Fruit fly (Drosophila melanogaster) whole organism, embryonic: Measurements from ENCODE around the gene CG5104.

Source experiments
- Ada2b ChIP-seq: fragments of 200-800 bp; sonication (Bioruptor generic); IDR thresholded peaks from 2 replicates; pipeline ENCODE4 v1.3.6; 2022; ENCODE audit warnings: missing biosample characterization, missing genetic modification characterization
- CG10543 ChIP-seq: fragments of 200-800 bp; sonication (Bioruptor generic); optimal IDR thresholded peaks from 3 replicates; lab custom pipeline; 2017; ENCODE audit warnings: missing biosample characterization, mild to moderate bottlenecking, missing genetic modification characterization, moderate library complexity
- CG11504 ChIP-seq: fragments of 200-800 bp; sonication (Bioruptor generic); optimal IDR thresholded peaks from 3 replicates; lab custom pipeline; 2019; ENCODE audit warnings: missing biosample characterization, mild to moderate bottlenecking, missing genetic modification characterization, moderate library complexity
- CG12942 ChIP-seq: fragments of 200-800 bp; sonication (Bioruptor generic); optimal IDR thresholded peaks from 3 replicates; lab custom pipeline; 2016; ENCODE audit warnings: missing biosample characterization, missing genetic modification characterization
- CG14441 ChIP-seq: fragments of 200-800 bp; sonication (Bioruptor generic); IDR thresholded peaks from 2 replicates; pipeline ENCODE4 v1.3.6; 2022; ENCODE audit warnings: missing biosample characterization, missing genetic modification characterization
- CG15011 ChIP-seq: fragments of 200-800 bp; sonication (Bioruptor generic); optimal IDR thresholded peaks from 3 replicates; lab custom pipeline; 2018; ENCODE audit warnings: missing biosample characterization, mild to moderate bottlenecking, missing genetic modification characterization
- CG15073 ChIP-seq: fragments of 200-800 bp; sonication (Bioruptor generic); optimal IDR thresholded peaks from 2 replicates; lab custom pipeline; 2016; ENCODE audit warnings: missing biosample characterization, missing genetic modification characterization
- CG15269 ChIP-seq: fragments of 200-800 bp; sonication (Bioruptor generic); optimal IDR thresholded peaks from 2 replicates; lab custom pipeline; 2018; ENCODE audit warnings: missing biosample characterization, mild to moderate bottlenecking, missing genetic modification characterization, moderate library complexity
- CG17359 ChIP-seq: fragments of 200-800 bp; sonication (Bioruptor generic); optimal IDR thresholded peaks from 3 replicates; lab custom pipeline; 2018; ENCODE audit warnings: missing biosample characterization, mild to moderate bottlenecking, missing genetic modification characterization, moderate library complexity
- CG2129 ChIP-seq: fragments of 200-800 bp; sonication (Bioruptor generic); IDR thresholded peaks from 2 replicates; pipeline ENCODE4 v1.3.6; 2022; ENCODE audit warnings: missing biosample characterization, missing genetic modification characterization; ENCODE audit not compliant: partially characterized antibody
- CG3726 ChIP-seq: fragments of 200-800 bp; sonication (Bioruptor generic); IDR thresholded peaks from 3 replicates; pipeline ENCODE4, ENCODE4 v1.3.6; 2022; ENCODE audit warnings: missing biosample characterization, missing genetic modification characterization
- CG3847 ChIP-seq: fragments of 200-800 bp; sonication (Bioruptor generic); IDR thresholded peaks from 2 replicates; pipeline ENCODE4 v1.3.6; 2022; ENCODE audit warnings: missing biosample characterization, missing genetic modification characterization
- CG7963 ChIP-seq: fragments of 200-800 bp; sonication (Bioruptor generic); IDR thresholded peaks from 3 replicates; pipeline ENCODE4 v1.3.6; 2022; ENCODE audit warnings: missing biosample characterization, missing genetic modification characterization; ENCODE audit not compliant: partially characterized antibody
- CG7987 ChIP-seq: fragments of 200-800 bp; sonication (Bioruptor generic); optimal IDR thresholded peaks from 2 replicates; lab custom pipeline; 2018; ENCODE audit warnings: missing biosample characterization, mild to moderate bottlenecking, missing genetic modification characterization, moderate library complexity
- CHES-1-like ChIP-seq: fragments of 200-800 bp; sonication (Bioruptor generic); optimal IDR thresholded peaks from 2 replicates; lab custom pipeline; 2016; ENCODE audit warnings: missing biosample characterization, missing genetic modification characterization
- D19A ChIP-seq: fragments of 200-800 bp; optimal IDR thresholded peaks from 3 replicates; lab custom pipeline; 2019; ENCODE audit warnings: missing biosample characterization, mild to moderate bottlenecking, missing genetic modification characterization, moderate library complexity
- E2f2 ChIP-seq: fragments of 200-800 bp; sonication (Bioruptor generic); IDR thresholded peaks from 2 replicates; pipeline ENCODE4 v1.3.6; 2022; ENCODE audit warnings: missing biosample characterization, missing genetic modification characterization
- Hr39 ChIP-seq: fragments of >200 bp; optimal IDR thresholded peaks from 2 replicates; lab custom pipeline; 2017
- Hr51 ChIP-seq, 2 experiments: fragments of 200-800 bp; sonication (Bioruptor generic); optimal IDR thresholded peaks; 2 replicates in 1 of 2; 3 replicates in 1 of 2; lab custom pipeline; 2016 to 2018; ENCODE audit warnings: missing biosample characterization in 2 of 2, missing genetic modification characterization in 2 of 2, mild to moderate bottlenecking in 1 of 2, moderate library complexity in 1 of 2
- Hr78 ChIP-seq, 2 experiments: fragments of 200-800 bp in 1 of 2; fragments of >200 bp in 1 of 2; sonication (Bioruptor generic) in 1 of 2; optimal IDR thresholded peaks; 2 replicates each; lab custom pipeline; 2017 to 2019; ENCODE audit warnings: missing biosample characterization in 2 of 2, missing genetic modification characterization in 2 of 2, mild to moderate bottlenecking in 1 of 2, moderate library complexity in 1 of 2
- MBD-R2 ChIP-seq: fragments of 200-800 bp; sonication (Bioruptor generic); IDR thresholded peaks from 2 replicates; pipeline ENCODE4 v1.3.6; 2022; ENCODE audit warnings: missing biosample characterization, missing genetic modification characterization
- Med ChIP-seq: fragments of 200-800 bp; sonication (Bioruptor generic); peaks from one replicate; lab custom pipeline; 2016; ENCODE audit warnings: missing biosample characterization, missing genetic modification characterization, mild to moderate bottlenecking, inconsistent platforms, moderate library complexity
- Ravus ChIP-seq: fragments of 200-800 bp; sonication (Bioruptor generic); IDR thresholded peaks from 2 replicates; pipeline ENCODE4 v1.3.6; 2022; ENCODE audit warnings: missing biosample characterization, missing genetic modification characterization
- Trl ChIP-seq, 3 experiments: fragments of >200 bp in 2 of 3; fragments of 200-800 bp in 1 of 3; sonication (Bioruptor generic) in 1 of 3; optimal IDR thresholded peaks; 2 replicates in 1 of 3; 3 replicates in 2 of 3; lab custom pipeline; 2016 to 2017; ENCODE audit warnings: missing biosample characterization in 1 of 3, missing genetic modification characterization in 1 of 3
- bowl ChIP-seq: fragments of 200-800 bp; sonication (Bioruptor generic); IDR thresholded peaks from 2 replicates; pipeline ENCODE4 v1.3.6; 2022; ENCODE audit warnings: missing biosample characterization, missing genetic modification characterization
- ewg ChIP-seq: fragments of 200-800 bp; sonication (Bioruptor generic); optimal IDR thresholded peaks from 3 replicates; lab custom pipeline; 2017; ENCODE audit warnings: mild to moderate bottlenecking, missing biosample characterization, missing genetic modification reagents, missing genetic modification characterization
- grn ChIP-seq: fragments of 200-800 bp; sonication (Bioruptor generic); optimal IDR thresholded peaks from 3 replicates; lab custom pipeline; 2017; ENCODE audit warnings: missing biosample characterization, missing genetic modification characterization
- gsb-n ChIP-seq: fragments of 200-800 bp; sonication (Bioruptor generic); optimal IDR thresholded peaks from 3 replicates; lab custom pipeline; 2018; ENCODE audit warnings: missing biosample characterization, mild to moderate bottlenecking, missing genetic modification characterization
- gt ChIP-seq: fragments of 200-800 bp; sonication (Bioruptor generic); IDR thresholded peaks from 2 replicates; pipeline ENCODE4 v1.3.6; 2022; ENCODE audit warnings: missing biosample characterization, missing genetic modification characterization
- ham ChIP-seq: fragments of 200-800 bp; sonication (Bioruptor generic); IDR thresholded peaks from 2 replicates; pipeline ENCODE4 v1.3.6; 2022; ENCODE audit warnings: missing biosample characterization, missing genetic modification characterization
- knrl ChIP-seq: fragments of 200-800 bp; sonication (Bioruptor generic); IDR thresholded peaks from 3 replicates; pipeline ENCODE4 v1.3.6; 2022; ENCODE audit warnings: missing biosample characterization, missing genetic modification characterization; ENCODE audit not compliant: partially characterized antibody
- mld ChIP-seq: fragments of 200-800 bp; sonication (Bioruptor generic); IDR thresholded peaks from 3 replicates; pipeline ENCODE4 v1.3.6; 2022; ENCODE audit warnings: missing biosample characterization, missing genetic modification characterization; ENCODE audit not compliant: partially characterized antibody
- nerfin-2 ChIP-seq: fragments of 200-800 bp; sonication (Bioruptor generic); IDR thresholded peaks from 2 replicates; pipeline ENCODE4 v1.3.6; 2022; ENCODE audit warnings: missing biosample characterization, missing genetic modification characterization; ENCODE audit not compliant: partially characterized antibody
- nom ChIP-seq: fragments of 200-800 bp; sonication (Bioruptor generic); optimal IDR thresholded peaks from 2 replicates; lab custom pipeline; 2017; ENCODE audit warnings: missing biosample characterization, missing genetic modification characterization, mild to moderate bottlenecking, moderate library complexity, missing genetic modification reagents
- pfk ChIP-seq: fragments of 200-800 bp; sonication (Bioruptor generic); optimal IDR thresholded peaks from 2 replicates; lab custom pipeline; 2018; ENCODE audit warnings: missing biosample characterization, mild to moderate bottlenecking, missing genetic modification characterization, moderate library complexity
- phol ChIP-seq: fragments of 200-800 bp; sonication (Bioruptor generic); optimal IDR thresholded peaks from 3 replicates; lab custom pipeline; 2018; ENCODE audit warnings: missing biosample characterization, mild to moderate bottlenecking, missing genetic modification characterization, moderate library complexity
- sens ChIP-seq: fragments of 200-800 bp; sonication (Bioruptor generic); peaks from one replicate; lab custom pipeline; 2016; ENCODE audit warnings: missing biosample characterization, missing genetic modification characterization
- slou ChIP-seq: fragments of 200-800 bp; sonication (Bioruptor generic); optimal IDR thresholded peaks from 3 replicates; lab custom pipeline; 2016; ENCODE audit warnings: missing biosample characterization, missing genetic modification characterization
- stwl ChIP-seq: fragments of 200-800 bp; sonication (Bioruptor generic); optimal IDR thresholded peaks from 3 replicates; lab custom pipeline; 2018; ENCODE audit warnings: missing biosample characterization, mild to moderate bottlenecking, missing genetic modification characterization, moderate library complexity
- tap ChIP-seq: fragments of 200-800 bp; optimal IDR thresholded peaks from 3 replicates; lab custom pipeline; 2019; ENCODE audit warnings: missing biosample characterization, mild to moderate bottlenecking, missing genetic modification characterization, moderate library complexity
- tgo ChIP-seq: fragments of 200-800 bp; sonication (Bioruptor generic); IDR thresholded peaks from 3 replicates; pipeline ENCODE4 v1.3.6; 2022; ENCODE audit warnings: missing biosample characterization, missing genetic modification characterization
- unc-4 ChIP-seq: fragments of 200-800 bp; sonication (Bioruptor generic); IDR thresholded peaks from 2 replicates; pipeline ENCODE4 v1.3.6; 2022; ENCODE audit warnings: missing biosample characterization, missing genetic modification characterization; ENCODE audit not compliant: partially characterized antibody
- yki ChIP-seq: fragments of >200 bp; optimal IDR thresholded peaks from 3 replicates; lab custom pipeline; 2018
- z ChIP-seq: fragments of 200-800 bp; sonication (Bioruptor generic); IDR thresholded peaks from 3 replicates; pipeline ENCODE4 v1.3.6; 2022; ENCODE audit warnings: missing biosample characterization, missing genetic modification characterization
- zen ChIP-seq: fragments of 200-800 bp; sonication (Bioruptor generic); optimal IDR thresholded peaks from 3 replicates; lab custom pipeline; 2018; ENCODE audit warnings: missing biosample characterization, mild to moderate bottlenecking, missing genetic modification characterization, moderate library complexity

The CG5104 gene

DNA sequence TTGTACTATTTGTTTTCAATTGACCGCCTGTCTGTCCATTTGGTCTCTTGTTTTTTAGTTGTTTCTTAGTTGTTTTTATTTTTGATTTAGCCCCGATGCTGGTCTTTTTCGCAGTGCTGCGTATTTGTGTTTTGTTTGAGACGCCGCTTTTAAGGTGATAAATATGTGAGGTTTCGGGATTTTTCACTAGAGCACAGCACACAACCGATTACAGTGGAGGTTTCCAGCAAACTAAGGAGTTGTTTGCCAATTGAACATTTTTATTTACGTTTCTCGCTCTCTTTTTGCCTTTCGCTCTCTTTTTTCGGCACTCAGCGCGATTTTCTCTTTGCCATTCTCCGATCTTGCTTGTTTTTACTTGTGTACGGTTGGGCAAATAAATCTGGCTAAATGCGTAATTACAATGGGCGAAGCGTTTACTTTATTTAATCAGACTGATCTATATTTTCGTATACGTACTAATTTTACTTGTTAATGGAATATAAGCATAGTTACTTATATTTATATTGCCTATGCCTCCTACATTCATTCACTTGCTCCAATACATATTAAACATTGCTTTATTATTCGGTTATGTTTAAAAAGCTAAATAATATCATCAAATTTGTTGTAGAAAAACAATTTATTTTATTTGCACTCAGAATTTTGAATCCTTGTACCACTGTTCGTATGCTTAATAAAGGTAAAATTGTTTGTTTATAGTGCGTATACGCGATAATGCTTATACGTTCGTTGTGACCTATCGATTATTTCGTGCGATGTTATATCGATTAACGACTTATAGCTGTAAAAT is 19.6 kb downstream of the CG5104 start, which contains the start of gene Rcd2 (continued):
- TF ChIP-seq CG10543 (GFP tag; lab: Kevin White, UChicago) (peak; percentile 93), mld (GFP tag; lab: Robert Waterston, UW) (peak; percentile 79), Hr39 (lab: Kevin White, UChicago) (no peak), gt (GFP tag; lab: Robert Waterston, UW) (no peak), CHES-1-like (GFP tag; lab: Kevin White, UChicago) (peak; percentile 56), CG14441 (GFP tag; lab: Robert Waterston, UW) (peak; percentile 80), CG17359 (tag; lab: Kevin White, UChicago) (peak; percentile 84), Hr51 (GFP tag; optimal IDR thresholded peaks at IDR 0.05; lab: Kevin White, UChicago) (peak in 1 of 2 experiments; percentile 95), Trl (optimal IDR thresholded peaks at IDR 0.05; lab: Kevin White, UChicago) (peak; percentile 62 to 94), Trl (GFP tag; optimal IDR thresholded peaks at IDR 0.05; lab: Kevin White, UChicago) (peak; percentile 36), tap (tag; lab: Kevin White, UChicago) (peak; percentile 82), gsb-n (peak; percentile 56), tgo (peak; percentile 82), CG7987 (GFP tag; lab: Kevin White, UChicago) (peak; percentile 63), CG3726 (GFP tag; lab: Robert Waterston, UW) (no peak), CG2129 (GFP tag; lab: Robert Waterston, UW) (peak; percentile 64; the same call in 1 of the 2 replicates), bowl (no peak), CG15269 (tag; lab: Kevin White, UChicago) (peak; percentile 91), Ada2b (GFP tag; lab: Robert Waterston, UW) (peak; percentile 66), D19A (tag; lab: Kevin White, UChicago) (peak; percentile 80), Ravus (GFP tag; lab: Robert Waterston, UW) (peak; percentile 15; the same call in 1 of the 2 replicates), ham (no peak)

DNA sequence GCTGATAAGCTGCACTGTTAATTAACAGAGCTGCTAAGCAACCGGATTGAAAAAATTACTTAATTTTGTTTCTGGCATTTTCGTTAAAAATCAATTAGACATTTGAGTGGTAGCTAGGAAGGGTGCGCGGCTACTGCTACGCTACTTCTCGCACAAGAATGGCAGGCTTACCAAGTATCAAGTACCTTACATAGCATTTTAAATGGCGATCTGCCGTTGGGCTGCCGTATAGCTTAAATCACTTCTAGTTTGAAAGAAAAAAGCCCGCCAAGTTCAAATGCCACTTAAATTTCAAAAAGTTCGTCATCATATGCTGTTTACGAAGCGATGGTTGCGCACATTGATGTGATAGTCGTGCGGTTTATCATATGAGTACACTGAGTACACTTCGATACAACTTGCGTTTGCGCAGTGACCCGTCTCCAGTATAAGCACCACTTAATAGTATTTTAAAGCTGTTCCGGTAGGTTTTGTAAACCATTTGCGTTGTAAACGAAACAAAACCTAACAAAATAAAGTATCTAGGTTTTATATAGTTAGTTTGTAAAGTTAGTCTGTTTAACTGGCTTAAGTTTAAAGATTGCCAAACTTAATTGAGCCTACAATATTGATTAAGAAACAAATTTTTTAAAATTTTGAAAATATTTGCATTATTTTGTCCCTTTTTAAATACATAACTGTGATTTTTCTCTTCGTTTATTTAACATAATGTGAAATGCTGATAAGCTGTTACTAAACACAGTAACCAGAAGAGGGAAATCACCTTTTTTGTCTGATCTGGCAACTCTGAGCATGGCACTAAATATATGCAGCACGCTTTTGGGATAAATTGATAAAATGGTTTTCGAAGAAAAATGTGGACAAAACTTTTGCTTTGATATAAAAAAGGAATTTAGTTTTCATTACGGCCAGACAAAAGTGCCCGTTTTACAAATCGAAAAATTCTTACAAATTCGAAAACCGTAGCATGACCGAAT is 20.5 kb downstream of the CG5104 start:
- TF ChIP-seq CG11504 (tag; lab: Kevin White, UChicago) (peak; percentile 14), zen (tag; lab: Kevin White, UChicago) (peak; percentile 14), nom (GFP tag; lab: Kevin White, UChicago) (no peak), grn (GFP tag; lab: Kevin White, UChicago) (no peak), Med (GFP tag; lab: Kevin White, UChicago) (peak; percentile 80), CG7963 (0 out of 3 replicates have a peak, but pooled peaks have one; percentile 11), knrl (GFP tag; lab: Robert Waterston, UW) (no peak; the same call in 2 of the 3 replicates), pfk (GFP tag; lab: Kevin White, UChicago) (no peak), CG15073 (GFP tag; lab: Kevin White, UChicago) (no peak), yki (lab: Kevin White, UChicago) (no peak), E2f2 (GFP tag; lab: Robert Waterston, UW) (peak; percentile 85), CG12942 (GFP tag; lab: Kevin White, UChicago) (no peak), ewg (GFP tag; lab: Kevin White, UChicago) (peak; percentile 81), slou (no peak), unc-4 (GFP tag; lab: Robert Waterston, UW) (0 out of 2 replicates have a peak, but pooled peaks have one; percentile 11), z (GFP tag; lab: Robert Waterston, UW) (no peak), stwl (tag; lab: Kevin White, UChicago) (peak; percentile 83), sens (GFP tag; lab: Kevin White, UChicago) (peak; percentile 86), phol (tag; lab: Kevin White, UChicago) (peak; percentile 4), CG15011 (no peak), CG3847 (peak; percentile 36; the same call in 1 of the 2 replicates), Hr78 (GFP tag; optimal IDR thresholded peaks at IDR 0.05; lab: Kevin White, UChicago) (peak in 1 of 2 experiments; percentile 92), MBD-R2 (GFP tag; lab: Robert Waterston, UW) (0 out of 2 replicates have a peak, but pooled peaks have one; percentile 2), nerfin-2 (GFP tag; lab: Robert Waterston, UW) (no peak; the same call in 1 of the 2 replicates)
